Worm (Caenorhabditis elegans): ENCODE data around the gene twk-5.

twk-5 gene

ce11 chrII:11484600-11484999 lies 500 bp downstream of the twk-5 start (continued):
- TF ChIP-seq R02D3.7 (tag; optimal IDR thresholded peaks at IDR 0.05) (no peak), egl-27 (tag; optimal IDR thresholded peaks at IDR 0.05) (no peak), ceh-28 (tag; optimal IDR thresholded peaks at IDR 0.05) (no peak), hmg-11 (tag; optimal IDR thresholded peaks at IDR 0.05) (peak; percentile 93), fos-1 (tag; optimal IDR thresholded peaks at IDR 0.05) (no peak)

ce11 chrII:11479076-11479475 lies 6.0 kb downstream of the twk-5 start, which contains the start of gene W02B12.12:
Gene W02B12.12 (minus strand): TSS chrII:11479176.
- TF ChIP-seq nhr-11 (tag; optimal IDR thresholded peaks at IDR 0.05) (no peak), mml-1 (tag; optimal IDR thresholded peaks at IDR 0.05) (no peak), ceh-82 (tag; optimal IDR thresholded peaks at IDR 0.05) (no peak)

ce11 chrII:11476410-11476809 lies 8.7 kb downstream of the twk-5 start, which contains the start of gene W02B12.16:
Gene W02B12.16 (minus strand): TSS chrII:11476510.
- no peak for TF ChIP-seq ceh-28 (tag; optimal IDR thresholded peaks at IDR 0.05)
- TF ChIP-seq nhr-43 (tag; optimal IDR thresholded peaks at IDR 0.05; ENCODE audit: poor library complexity, severe bottlenecking) = peak; percentile 2
- no peak for TF ChIP-seq fkh-2 (tag; optimal IDR thresholded peaks at IDR 0.05)
- no peak for TF ChIP-seq aly-2 (tag; optimal IDR thresholded peaks at IDR 0.05)

ce11 chrII:11473525-11474181 lies 11.4 kb downstream of the twk-5 start, which contains the start of the genes metl-1 and W02B12.11:
Gene metl-1 (minus strand): TSS chrII:11473575.
Gene W02B12.11 (plus strand): TSS chrII:11473861.
- TF ChIP-seq ZK546.5 (tag; optimal IDR thresholded peaks at IDR 0.05) = no peak
- TF ChIP-seq fkh-10 (GFP tag; optimal IDR thresholded peaks at IDR 0.05) = no peak
- TF ChIP-seq ceh-28 (tag; optimal IDR thresholded peaks at IDR 0.05) = peak; percentile 63
- TF ChIP-seq nhr-237 (tag; optimal IDR thresholded peaks at IDR 0.05) = no peak
- peak; percentile 26 for TF ChIP-seq pqm-1 (tag; optimal IDR thresholded peaks at IDR 0.05)
- no peak for TF ChIP-seq mdl-1 (tag; optimal IDR thresholded peaks at IDR 0.05)
- TF ChIP-seq ztf-4 (tag; optimal IDR thresholded peaks at IDR 0.05) = no peak
- TF ChIP-seq lin-39 (tag; optimal IDR thresholded peaks at IDR 0.05) = peak; percentile 40
- TF ChIP-seq lsy-12 (tag; optimal IDR thresholded peaks at IDR 0.05) = peak; percentile 65
- peak; percentile 86 for TF ChIP-seq nhr-43 (tag; optimal IDR thresholded peaks at IDR 0.05; ENCODE audit: poor library complexity, severe bottlenecking)
- no peak for TF ChIP-seq unc-62 (GFP tag; optimal IDR thresholded peaks at IDR 0.05)
- TF ChIP-seq R02D3.7 (tag; optimal IDR thresholded peaks at IDR 0.05) = peak; percentile 81
- TF ChIP-seq aly-2 (tag; optimal IDR thresholded peaks at IDR 0.05) = no peak
- TF ChIP-seq nhr-77 (tag; optimal IDR thresholded peaks at IDR 0.05) = peak; percentile 10
- TF ChIP-seq egl-5 (tag; optimal IDR thresholded peaks at IDR 0.05) = peak; percentile 36
- peak; percentile 60 for TF ChIP-seq nhr-25 (tag; optimal IDR thresholded peaks at IDR 0.05)
- no peak for TF ChIP-seq snpc-4 (tag; optimal IDR thresholded peaks at IDR 0.05)
- TF ChIP-seq elt-2 (tag; optimal IDR thresholded peaks at IDR 0.05) = peak; percentile 59
- TF ChIP-seq jun-1 (tag; optimal IDR thresholded peaks at IDR 0.05) = peak; percentile 62
- no peak for TF ChIP-seq eor-1 (tag; optimal IDR thresholded peaks at IDR 0.05)
- TF ChIP-seq ceh-16 (tag; optimal IDR thresholded peaks at IDR 0.05) = no peak
- TF ChIP-seq tbx-2 (tag; optimal IDR thresholded peaks at IDR 0.05) = peak; percentile 80
- peak; percentile 83 for TF ChIP-seq hmg-11 (tag; optimal IDR thresholded peaks at IDR 0.05)
- no peak for TF ChIP-seq sea-2 (GFP tag; optimal IDR thresholded peaks at IDR 0.05)
- TF ChIP-seq unc-39 (tag; optimal IDR thresholded peaks at IDR 0.05) = no peak
- TF ChIP-seq daf-12 (tag; optimal IDR thresholded peaks at IDR 0.05) = no peak
- TF ChIP-seq lin-15B (tag; optimal IDR thresholded peaks at IDR 0.05) = peak; percentile 69
- TF ChIP-seq mml-1 (tag; optimal IDR thresholded peaks at IDR 0.05) = no peak
- no peak for TF ChIP-seq nhr-12 (tag; optimal IDR thresholded peaks at IDR 0.05)
- TF ChIP-seq ama-1 (optimal IDR thresholded peaks at IDR 0.05) = no peak
- TF ChIP-seq nfya-1 (tag; optimal IDR thresholded peaks at IDR 0.05; ENCODE audit: insufficient read depth) = no peak
- TF ChIP-seq ztf-11 (tag; optimal IDR thresholded peaks at IDR 0.05) = no peak
- no peak for TF ChIP-seq fkh-2 (tag; optimal IDR thresholded peaks at IDR 0.05)
- TF ChIP-seq elt-3 (tag; optimal IDR thresholded peaks at IDR 0.05) = no peak
- no peak for TF ChIP-seq ceh-9 (tag; optimal IDR thresholded peaks at IDR 0.05)
- TF ChIP-seq pha-4 (tag; optimal IDR thresholded peaks at IDR 0.05) = no peak
- peak; percentile 58 for TF ChIP-seq ceh-82 (tag; optimal IDR thresholded peaks at IDR 0.05)
- TF ChIP-seq skn-1 (tag; optimal IDR thresholded peaks at IDR 0.05) = peak; percentile 44
- TF ChIP-seq nhr-76 (tag; optimal IDR thresholded peaks at IDR 0.05) = no peak
- TF ChIP-seq nhr-11 (tag; optimal IDR thresholded peaks at IDR 0.05) = no peak
- peak; percentile 95 for TF ChIP-seq nhr-23 (tag; optimal IDR thresholded peaks at IDR 0.05)
- no peak for TF ChIP-seq zag-1 (tag; optimal IDR thresholded peaks at IDR 0.05)
- peak; percentile 11 for TF ChIP-seq elt-1 (tag; optimal IDR thresholded peaks at IDR 0.05)
- no peak for TF ChIP-seq nhr-28 (tag; optimal IDR thresholded peaks at IDR 0.05)
- no peak for TF ChIP-seq fos-1 (tag; optimal IDR thresholded peaks at IDR 0.05)
